Worm (Caenorhabditis elegans): ENCODE data around the gene best-23.

The best-23 gene

ce11 chrII:7891869-7892615, 15.3 kb downstream of the best-23 start (continued):
- TF ChIP-seq tra-1 (GFP tag; IDR thresholded peaks at IDR 0.05) (no peak), pqm-1 (tag; optimal IDR thresholded peaks at IDR 0.05) (peak; percentile 56), fkh-10 (GFP tag; optimal IDR thresholded peaks at IDR 0.05) (peak; percentile 40), dve-1 (tag; optimal IDR thresholded peaks at IDR 0.05; ENCODE audit: insufficient read depth) (peak; percentile 63), mdt-29 (GFP tag; IDR thresholded peaks at IDR 0.05) (no peak), nhr-102 (tag; optimal IDR thresholded peaks at IDR 0.05) (no peak), snpc-1.2 (GFP tag; IDR thresholded peaks at IDR 0.05) (no peak), lin-1 (GFP tag; IDR thresholded peaks at IDR 0.05) (no peak), set-16 (GFP tag; IDR thresholded peaks at IDR 0.05) (no peak), unc-62 (GFP tag; optimal IDR thresholded peaks at IDR 0.05 in 1 of 2) (peak in 1 of 2 experiments; percentile 24), unc-62 (tag; optimal IDR thresholded peaks at IDR 0.05) (no peak), ZK337.2 (GFP tag; IDR thresholded peaks at IDR 0.05) (no peak), ceh-62 (tag; optimal IDR thresholded peaks at IDR 0.05) (no peak), unc-39 (tag; optimal IDR thresholded peaks at IDR 0.05) (no peak), madf-5 (GFP tag; IDR thresholded peaks at IDR 0.05) (0 out of 4 replicates have a peak, but pooled peaks of 1 of the 2 experiments have one; percentile 40), nhr-25 (tag; optimal IDR thresholded peaks at IDR 0.05; ENCODE audit: borderline replicate concordance, insufficient read depth) (no peak), skn-1 (tag; optimal IDR thresholded peaks at IDR 0.05) (no peak), hlh-30 (tag; optimal IDR thresholded peaks at IDR 0.05; ENCODE audit: insufficient read depth) (peak; percentile 51), nhr-237 (tag; optimal IDR thresholded peaks at IDR 0.05) (no peak), T20F7.1 (GFP tag; optimal IDR thresholded peaks at IDR 0.05) (no peak), mxl-2 (GFP tag; conservative IDR thresholded peaks at IDR 0.05) (no peak), ceh-28 (tag; optimal IDR thresholded peaks at IDR 0.05) (no peak), F37D6.2 (tag; optimal IDR thresholded peaks at IDR 0.05) (peak; percentile 55), ztf-7 (tag; optimal IDR thresholded peaks at IDR 0.05) (no peak), zfp-3 (GFP tag; conservative IDR thresholded peaks at IDR 0.05) (no peak), rbr-2 (tag; optimal IDR thresholded peaks at IDR 0.05) (peak; percentile 68), jun-1 (tag; optimal IDR thresholded peaks at IDR 0.05) (no peak), aly-2 (tag; optimal IDR thresholded peaks at IDR 0.05) (no peak), gei-8 (GFP tag; optimal IDR thresholded peaks at IDR 0.05) (no peak)

DNA sequence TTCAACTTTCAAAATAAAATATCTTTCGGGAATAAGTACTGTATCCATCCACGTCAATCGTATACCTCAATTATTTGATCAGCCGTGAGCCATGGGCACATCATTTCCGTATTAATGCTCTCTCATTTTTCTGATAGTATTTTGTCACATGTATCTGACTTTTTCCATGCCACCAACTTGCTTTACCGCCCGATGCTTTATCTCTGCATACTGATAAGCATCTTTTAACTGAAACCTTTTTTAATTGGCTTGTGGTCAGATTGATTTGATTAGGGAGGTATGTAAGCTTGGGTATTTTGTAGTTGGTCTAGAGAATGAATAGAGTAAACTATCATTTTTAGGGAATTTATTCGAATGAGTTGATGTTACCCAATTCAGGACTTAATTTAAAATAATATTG, 18.1 kb downstream of the best-23 start:
- TF ChIP-seq nhr-6 (tag; optimal IDR thresholded peaks at IDR 0.05) (no peak), aly-2 (tag; optimal IDR thresholded peaks at IDR 0.05) (no peak), lsy-2 (tag; optimal IDR thresholded peaks at IDR 0.05) (no peak), egl-43 (GFP tag; IDR thresholded peaks at IDR 0.05) (no peak), hlh-11 (tag; optimal IDR thresholded peaks at IDR 0.05) (peak; percentile 52), mxl-3 (GFP tag; optimal IDR thresholded peaks at IDR 0.05) (no peak), dmd-6 (GFP tag; IDR thresholded peaks at IDR 0.05) (peak; percentile 28; the same call in 1 of the 2 replicates), lin-1 (GFP tag; IDR thresholded peaks at IDR 0.05) (no peak), daf-19 (GFP tag; conservative IDR thresholded peaks at IDR 0.05) (no peak), fkh-10 (GFP tag; optimal IDR thresholded peaks at IDR 0.05) (no peak), hlh-30 (tag; optimal IDR thresholded peaks at IDR 0.05; ENCODE audit: insufficient read depth) (peak; percentile 37), pqm-1 (tag; optimal IDR thresholded peaks at IDR 0.05) (peak; percentile 48), nhr-76 (tag; optimal IDR thresholded peaks at IDR 0.05) (no peak), lin-38 (GFP tag; IDR thresholded peaks at IDR 0.05) (no peak), nhr-48 (tag; optimal IDR thresholded peaks at IDR 0.05) (no peak), lim-7 (GFP tag; IDR thresholded peaks at IDR 0.05) (no peak), ceh-20 (GFP tag; IDR thresholded peaks at IDR 0.05) (no peak), unc-39 (tag; optimal IDR thresholded peaks at IDR 0.05) (no peak), nhr-111 (GFP tag; optimal IDR thresholded peaks at IDR 0.05) (no peak), mdt-29 (GFP tag; IDR thresholded peaks at IDR 0.05) (no peak), ztf-7 (tag; optimal IDR thresholded peaks at IDR 0.05) (no peak), spr-1 (tag; optimal IDR thresholded peaks at IDR 0.05) (no peak), R02D3.7 (tag; optimal IDR thresholded peaks at IDR 0.05) (no peak), dpl-1 (GFP tag; optimal IDR thresholded peaks at IDR 0.05) (no peak), T26A8.4 (GFP tag; IDR thresholded peaks at IDR 0.05) (no peak), F37D6.2 (tag; optimal IDR thresholded peaks at IDR 0.05) (no peak), Y5F2A.4 (GFP tag; optimal IDR thresholded peaks at IDR 0.05) (no peak), ama-1 (optimal IDR thresholded peaks at IDR 0.05) (no peak), lin-15B (tag; optimal IDR thresholded peaks at IDR 0.05) (no peak)
